Worm (Caenorhabditis elegans): ENCODE results near the gene F13D11.4.

DNA sequence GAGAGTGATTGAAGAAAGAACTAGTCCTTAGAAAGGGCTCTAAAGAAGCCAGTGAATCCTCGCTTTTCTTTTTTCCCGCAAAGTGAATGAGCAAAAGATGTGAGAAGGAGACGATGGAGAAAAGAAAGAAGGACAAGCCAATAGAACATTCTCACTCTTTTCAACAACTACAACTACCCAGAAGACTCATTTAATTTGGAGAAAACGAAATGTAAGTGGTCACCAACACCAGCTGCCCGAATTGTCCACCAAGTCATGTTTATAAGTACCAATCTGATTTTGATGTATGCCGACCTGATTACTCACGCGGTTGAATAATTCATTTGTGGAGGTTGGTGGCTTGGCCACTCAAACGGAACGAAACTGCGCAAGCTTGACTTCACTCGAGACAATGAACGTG lies 32.0 kb downstream of the F13D11.4 start:
- TF ChIP-seq hnd-1 (tag; optimal IDR thresholded peaks at IDR 0.05) = no peak
- no peak for TF ChIP-seq hmg-4 (GFP tag; optimal IDR thresholded peaks at IDR 0.05)
- no peak for TF ChIP-seq ceh-13 (GFP tag; optimal IDR thresholded peaks at IDR 0.05)
- TF ChIP-seq tbx-11 (GFP tag; IDR thresholded peaks at IDR 0.05) = no peak

Data from whole organism, early embryonic.